Fruit fly (Drosophila melanogaster) whole organism, embryonic: ENCODE results near the gene Rabex-5.

Experiments
- CG10565 ChIP-seq: fragments of 200-800 bp; sonication (Bioruptor generic); optimal IDR thresholded peaks from 3 replicates; lab custom pipeline; 2016; ENCODE audit warnings: missing biosample characterization, mild to moderate bottlenecking, missing genetic modification characterization
- CG12219 ChIP-seq: fragments of 200-800 bp; sonication (Bioruptor generic); optimal IDR thresholded peaks from 3 replicates; lab custom pipeline; 2018; ENCODE audit warnings: missing biosample characterization, mild to moderate bottlenecking, missing genetic modification characterization
- CG13287 ChIP-seq: fragments of 200-800 bp; sonication (Bioruptor generic); IDR thresholded peaks from 2 replicates; pipeline ENCODE4 v1.3.6; 2022; ENCODE audit warnings: missing biosample characterization, missing genetic modification characterization; ENCODE audit not compliant: partially characterized antibody
- CG13296 ChIP-seq: fragments of 200-800 bp; sonication (Bioruptor generic); optimal IDR thresholded peaks from 3 replicates; lab custom pipeline; 2018; ENCODE audit warnings: missing biosample characterization, mild to moderate bottlenecking, missing genetic modification characterization
- CG13424 ChIP-seq: fragments of 200-800 bp; sonication (Bioruptor generic); optimal IDR thresholded peaks from 2 replicates; lab custom pipeline; 2019; ENCODE audit warnings: missing biosample characterization, mild to moderate bottlenecking, missing genetic modification characterization, moderate library complexity
- CG1602 ChIP-seq: fragments of 200-800 bp; sonication (Bioruptor generic); optimal IDR thresholded peaks from 3 replicates; lab custom pipeline; 2016; ENCODE audit warnings: missing biosample characterization, missing genetic modification characterization
- CG17186 ChIP-seq: fragments of 200-800 bp; sonication (Bioruptor generic); optimal IDR thresholded peaks from 3 replicates; lab custom pipeline; 2017; ENCODE audit warnings: missing biosample characterization, missing genetic modification reagents, missing genetic modification characterization
- CG30431 ChIP-seq: fragments of 200-800 bp; sonication (Bioruptor generic); optimal IDR thresholded peaks from 2 replicates; lab custom pipeline; 2017; ENCODE audit warnings: missing biosample characterization, missing genetic modification characterization
- CG32532 ChIP-seq: fragments of 200-800 bp; sonication (Bioruptor generic); IDR thresholded peaks from 2 replicates; pipeline ENCODE4 v1.3.6; 2022; ENCODE audit warnings: missing biosample characterization, missing genetic modification characterization
- CG34224 ChIP-seq: fragments of 200-800 bp; sonication (Bioruptor generic); IDR thresholded peaks from 3 replicates; pipeline ENCODE4 v1.3.6; 2022; ENCODE audit warnings: missing biosample characterization, missing genetic modification characterization; ENCODE audit not compliant: partially characterized antibody
- CG5245 ChIP-seq: fragments of 200-800 bp; sonication (Bioruptor generic); optimal IDR thresholded peaks from 3 replicates; lab custom pipeline; 2016; ENCODE audit warnings: missing biosample characterization, missing genetic modification characterization
- CG6272 ChIP-seq: fragments of 200-800 bp; sonication (Bioruptor generic); IDR thresholded peaks from 2 replicates; pipeline ENCODE4 v1.3.6; 2022; ENCODE audit warnings: missing biosample characterization, missing genetic modification characterization
- CG6683 ChIP-seq: fragments of 200-800 bp; sonication (Bioruptor generic); optimal IDR thresholded peaks from 2 replicates; lab custom pipeline; 2017; ENCODE audit warnings: missing biosample characterization, mild to moderate bottlenecking, missing genetic modification characterization, missing genetic modification reagents
- CG7839 ChIP-seq: fragments of 200-800 bp; sonication (Bioruptor generic); optimal IDR thresholded peaks from 3 replicates; lab custom pipeline; 2018; ENCODE audit warnings: missing biosample characterization, mild to moderate bottlenecking, missing genetic modification characterization, moderate library complexity
- CG7928 ChIP-seq: fragments of 200-800 bp; sonication (Bioruptor generic); optimal IDR thresholded peaks from 2 replicates; lab custom pipeline; 2017; ENCODE audit warnings: missing biosample characterization, mild to moderate bottlenecking, missing genetic modification characterization
- CG9817 ChIP-seq: fragments of 200-800 bp; sonication (Bioruptor generic); optimal IDR thresholded peaks from 2 replicates; lab custom pipeline; 2018; ENCODE audit warnings: missing biosample characterization, mild to moderate bottlenecking, missing genetic modification characterization, moderate library complexity
- Chrac-16 ChIP-seq: fragments of 200-800 bp; sonication (Bioruptor generic); optimal IDR thresholded peaks from 3 replicates; lab custom pipeline; 2016; ENCODE audit warnings: missing biosample characterization, missing genetic modification characterization
- CrebB ChIP-seq: fragments of 200-800 bp; sonication (Bioruptor generic); optimal IDR thresholded peaks from 3 replicates; lab custom pipeline; 2018; ENCODE audit warnings: missing biosample characterization, mild to moderate bottlenecking, missing genetic modification characterization
- D ChIP-seq, 2 experiments: fragments of 200-800 bp in 1 of 2; fragments of >200 bp in 1 of 2; sonication (Bioruptor generic) in 1 of 2; optimal IDR thresholded peaks; 2 replicates in 1 of 2; 3 replicates in 1 of 2; lab custom pipeline; 2017; ENCODE audit warnings: mild to moderate bottlenecking in 1 of 2, missing biosample characterization in 1 of 2, missing genetic modification characterization in 1 of 2, missing genetic modification reagents in 1 of 2
- Dll ChIP-seq: fragments of 200-800 bp; sonication (Bioruptor generic); IDR thresholded peaks from 4 replicates; pipeline ENCODE4 v1.3.6; 2022; ENCODE audit warnings: missing biosample characterization, missing genetic modification characterization; ENCODE audit not compliant: partially characterized antibody
- Fer2 ChIP-seq: fragments of 200-800 bp; sonication (Bioruptor generic); optimal IDR thresholded peaks from 2 replicates; lab custom pipeline; 2018; ENCODE audit warnings: missing biosample characterization, mild to moderate bottlenecking, missing genetic modification characterization, moderate library complexity
- Gsc ChIP-seq: fragments of 200-800 bp; sonication (Bioruptor generic); IDR thresholded peaks from 2 replicates; pipeline ENCODE4 v1.3.6; 2022; ENCODE audit warnings: missing biosample characterization, missing genetic modification characterization
- H15 ChIP-seq: fragments of 200-800 bp; sonication (Bioruptor generic); IDR thresholded peaks from 3 replicates; pipeline ENCODE4 v1.3.6; 2022; ENCODE audit warnings: missing biosample characterization, missing genetic modification characterization
- HLH4C ChIP-seq: fragments of 200-800 bp; sonication (Bioruptor generic); IDR thresholded peaks from 3 replicates; pipeline ENCODE4 v1.3.6; 2022; ENCODE audit warnings: missing biosample characterization, missing genetic modification characterization; ENCODE audit not compliant: partially characterized antibody
- Hr78 ChIP-seq, 2 experiments: fragments of 200-800 bp in 1 of 2; fragments of >200 bp in 1 of 2; sonication (Bioruptor generic) in 1 of 2; optimal IDR thresholded peaks; 2 replicates each; lab custom pipeline; 2017 to 2019; ENCODE audit warnings: missing biosample characterization in 2 of 2, missing genetic modification characterization in 2 of 2, mild to moderate bottlenecking in 1 of 2, moderate library complexity in 1 of 2
- Meics ChIP-seq: fragments of 200-800 bp; sonication (Bioruptor generic); optimal IDR thresholded peaks from 2 replicates; lab custom pipeline; 2017; ENCODE audit warnings: missing biosample characterization, mild to moderate bottlenecking, missing genetic modification characterization
- NFAT ChIP-seq: fragments of 200-800 bp; sonication (Bioruptor generic); IDR thresholded peaks from 2 replicates; pipeline ENCODE4 v1.3.6; 2022; ENCODE audit warnings: missing biosample characterization, missing genetic modification characterization
- Six4 ChIP-seq: fragments of 200-800 bp; sonication (Bioruptor generic); optimal IDR thresholded peaks from 2 replicates; lab custom pipeline; 2016; ENCODE audit warnings: missing biosample characterization, missing genetic modification characterization
- Spps ChIP-seq: fragments of 200-800 bp; sonication (Bioruptor generic); optimal IDR thresholded peaks from 2 replicates; lab custom pipeline; 2018; ENCODE audit warnings: missing biosample characterization, mild to moderate bottlenecking, missing genetic modification characterization
- Xrp1 ChIP-seq: fragments of 200-800 bp; sonication (Bioruptor generic); IDR thresholded peaks from 2 replicates; pipeline ENCODE4 v1.3.6; 2022; ENCODE audit warnings: missing biosample characterization, missing genetic modification characterization
- YL-1 ChIP-seq: fragments of 200-800 bp; sonication (Bioruptor generic); optimal IDR thresholded peaks from 3 replicates; lab custom pipeline; 2017; ENCODE audit warnings: missing biosample characterization, mild to moderate bottlenecking, missing genetic modification characterization
- dpn ChIP-seq, 2 experiments: fragments of 200-800 bp; sonication (Bioruptor generic); optimal IDR thresholded peaks; 3 replicates each; lab custom pipeline; 2016; ENCODE audit warnings: missing biosample characterization in 2 of 2, missing genetic modification characterization in 2 of 2
- grn ChIP-seq: fragments of 200-800 bp; sonication (Bioruptor generic); optimal IDR thresholded peaks from 3 replicates; lab custom pipeline; 2017; ENCODE audit warnings: missing biosample characterization, missing genetic modification characterization
- nerfin-2 ChIP-seq: fragments of 200-800 bp; sonication (Bioruptor generic); IDR thresholded peaks from 2 replicates; pipeline ENCODE4 v1.3.6; 2022; ENCODE audit warnings: missing biosample characterization, missing genetic modification characterization; ENCODE audit not compliant: partially characterized antibody
- onecut ChIP-seq: fragments of 200-800 bp; sonication (Bioruptor generic); IDR thresholded peaks from 2 replicates; pipeline ENCODE4 v1.3.6; 2022; ENCODE audit warnings: missing biosample characterization, missing genetic modification characterization
- p53 ChIP-seq: fragments of 200-800 bp; sonication (Bioruptor generic); optimal IDR thresholded peaks from 2 replicates; lab custom pipeline; 2016; ENCODE audit warnings: missing biosample characterization, missing genetic modification characterization
- pan ChIP-seq, 4 experiments: fragments of >200 bp in 3 of 4; fragments of 200-800 bp in 1 of 4; sonication (Bioruptor generic) in 1 of 4; optimal IDR thresholded peaks in 3 of 4; IDR thresholded peaks in 1 of 4; 2 replicates each; pipeline versions ENCODE4 v1.3.6 to Lab custom; 2017 to 2022; ENCODE audit warnings: missing biosample characterization in 2 of 4, missing genetic modification characterization in 2 of 4, mixed read lengths in 1 of 4
- pros ChIP-seq: fragments of 200-800 bp; sonication (Bioruptor generic); optimal IDR thresholded peaks from 3 replicates; lab custom pipeline; 2019; ENCODE audit warnings: missing biosample characterization, mild to moderate bottlenecking, missing genetic modification characterization, moderate library complexity
- ranshi ChIP-seq: fragments of 200-800 bp; sonication (Bioruptor generic); IDR thresholded peaks from 2 replicates; pipeline ENCODE4 v1.3.6; 2022; ENCODE audit warnings: missing biosample characterization, missing genetic modification characterization
- sd ChIP-seq: fragments of 200-800 bp; sonication (Bioruptor generic); optimal IDR thresholded peaks from 3 replicates; lab custom pipeline; 2018; ENCODE audit warnings: missing biosample characterization, mild to moderate bottlenecking, missing genetic modification characterization, moderate library complexity
- slp2 ChIP-seq: fragments of 200-800 bp; sonication (Bioruptor generic); optimal IDR thresholded peaks from 2 replicates; lab custom pipeline; 2016; ENCODE audit warnings: missing biosample characterization, missing genetic modification characterization
- ssp ChIP-seq: fragments of 200-800 bp; sonication (Bioruptor generic); IDR thresholded peaks from 2 replicates; pipeline ENCODE4 v1.3.6; 2022; ENCODE audit warnings: missing biosample characterization, missing genetic modification characterization
- stc ChIP-seq: fragments of 200-800 bp; sonication (Bioruptor generic); IDR thresholded peaks from 2 replicates; pipeline ENCODE4 v1.3.6; 2022; ENCODE audit warnings: missing biosample characterization, missing genetic modification characterization
- tll ChIP-seq, 2 experiments: fragments of 200-800 bp in 1 of 2; fragments of >200 bp in 1 of 2; sonication (Bioruptor generic) in 1 of 2; optimal IDR thresholded peaks; 2 replicates each; lab custom pipeline; 2017 to 2019; ENCODE audit warnings: missing biosample characterization in 2 of 2, missing genetic modification characterization in 2 of 2, mild to moderate bottlenecking in 1 of 2, moderate library complexity in 1 of 2
- tna ChIP-seq: fragments of 200-800 bp; sonication (Bioruptor generic); IDR thresholded peaks from 2 replicates; pipeline ENCODE4 v1.3.6; 2022; ENCODE audit warnings: missing biosample characterization, missing genetic modification characterization; ENCODE audit not compliant: partially characterized antibody
- vnd ChIP-seq: fragments of 200-800 bp; sonication (Bioruptor generic); IDR thresholded peaks from 3 replicates; pipeline ENCODE4 v1.3.6; 2022; ENCODE audit warnings: missing biosample characterization, missing genetic modification characterization; ENCODE audit not compliant: partially characterized antibody
- zfh2 ChIP-seq: fragments of 200-800 bp; sonication (Bioruptor generic); optimal IDR thresholded peaks from 2 replicates; lab custom pipeline; 2016; ENCODE audit warnings: missing biosample characterization, missing genetic modification characterization

Rabex-5 gene

dm6 chr3L:1247627-1248295 lies 48.0 kb upstream of the Rabex-5 start, which contains the start of the genes Psf1 and Sac1 (continued):
- no peak for TF ChIP-seq stc (GFP tag; lab: Robert Waterston, UW)
- TF ChIP-seq CG13424, result peak; percentile 57
- TF ChIP-seq ssp (GFP tag; lab: Robert Waterston, UW), result peak; percentile 91
- no peak for TF ChIP-seq Gsc (GFP tag; lab: Robert Waterston, UW)
- peak in 1 of 2 experiments; percentile 61 for TF ChIP-seq tll (GFP tag; optimal IDR thresholded peaks at IDR 0.05; lab: Kevin White, UChicago)
- peak; percentile 66 for TF ChIP-seq onecut
- TF ChIP-seq Fer2 (tag; lab: Kevin White, UChicago), result no peak
- peak; percentile 10 for TF ChIP-seq CG7928 (GFP tag; lab: Kevin White, UChicago)
- TF ChIP-seq grn, result no peak
- TF ChIP-seq CG30431 (GFP tag; lab: Kevin White, UChicago), result no peak
- no peak for TF ChIP-seq CG12219
- peak; percentile 67 for TF ChIP-seq zfh2 (GFP tag; lab: Kevin White, UChicago)
- no peak for TF ChIP-seq CG6683
- no peak for TF ChIP-seq pan (optimal IDR thresholded peaks at IDR 0.05; lab: Kevin White, UChicago)
- peak in 1 of 2 experiments; percentile 13 for TF ChIP-seq pan (GFP tag; optimal IDR thresholded peaks at IDR 0.05 in 1 of 2, IDR thresholded peaks at IDR 0.05 in 1 of 2)
- no peak for TF ChIP-seq Six4
- peak; percentile 49; the same call in 1 of the 2 replicates for TF ChIP-seq CG6272 (GFP tag; lab: Robert Waterston, UW)
- peak; percentile 60 for TF ChIP-seq tna (GFP tag; lab: Robert Waterston, UW)
- TF ChIP-seq Chrac-16 (GFP tag; lab: Kevin White, UChicago), result peak; percentile 51
- peak; percentile 43; the same call in 1 of the 2 replicates for TF ChIP-seq NFAT (GFP tag; lab: Robert Waterston, UW)
- peak; percentile 95 for TF ChIP-seq Dll (GFP tag; lab: Robert Waterston, UW)
- peak; percentile 79 for TF ChIP-seq CG34224 (GFP tag; lab: Robert Waterston, UW)
- no peak for TF ChIP-seq pros (GFP tag; lab: Kevin White, UChicago)
- TF ChIP-seq sd (tag; lab: Kevin White, UChicago), result no peak
- no peak for TF ChIP-seq CG1602
- peak; percentile 36 for TF ChIP-seq CG7839 (tag; lab: Kevin White, UChicago)
- TF ChIP-seq CG13296 (GFP tag; lab: Kevin White, UChicago), result peak; percentile 4
- no peak for TF ChIP-seq Hr78 (GFP tag; optimal IDR thresholded peaks at IDR 0.05; lab: Kevin White, UChicago)
- no peak for TF ChIP-seq Spps (tag; lab: Kevin White, UChicago)
- no peak for TF ChIP-seq CrebB
- TF ChIP-seq Xrp1, result peak; percentile 45; the same call in 1 of the 2 replicates
- TF ChIP-seq CG5245, result peak; percentile 22
- peak; percentile 82 for TF ChIP-seq vnd (GFP tag; lab: Robert Waterston, UW)
- peak; percentile 57 for TF ChIP-seq CG9817 (tag; lab: Kevin White, UChicago)
- TF ChIP-seq ranshi, result no peak
- no peak for TF ChIP-seq CG10565 (GFP tag; lab: Kevin White, UChicago)
- peak; percentile 88 for TF ChIP-seq CG13287
- TF ChIP-seq dpn (GFP tag; optimal IDR thresholded peaks at IDR 0.05; lab: Kevin White, UChicago), result peak; percentile 37 to 59
- TF ChIP-seq Meics (GFP tag; lab: Kevin White, UChicago), result peak; percentile 23
- peak; percentile 5 for TF ChIP-seq D (optimal IDR thresholded peaks at IDR 0.05; lab: Kevin White, UChicago)
- TF ChIP-seq D (GFP tag; optimal IDR thresholded peaks at IDR 0.05; lab: Kevin White, UChicago), result no peak
- TF ChIP-seq H15 (GFP tag; lab: Robert Waterston, UW), result no peak
- TF ChIP-seq slp2 (GFP tag; lab: Kevin White, UChicago), result peak; percentile 17
- TF ChIP-seq nerfin-2, result peak; percentile 74
- peak; percentile 59 for TF ChIP-seq CG32532
- peak; percentile 68 for TF ChIP-seq CG17186
- peak; percentile 17 for TF ChIP-seq p53 (GFP tag; lab: Kevin White, UChicago)
- TF ChIP-seq HLH4C (GFP tag; lab: Robert Waterston, UW), result peak; percentile 72
- TF ChIP-seq YL-1 (GFP tag; lab: Kevin White, UChicago), result peak; percentile 69
